Fruit fly (Drosophila melanogaster): ENCODE measurements around the gene CG12725.
A peak's percentile ranks its signal among the peaks of the same experiment; 100 is the strongest.

CG12725 gene

dm6 chrX:13391174-13392040, 11.3 kb downstream of the CG12725 start (continued):
- TF ChIP-seq gem (tag; optimal IDR thresholded peaks at IDR 0.05): peak; percentile 54
- TF ChIP-seq CG14441 (GFP tag; IDR thresholded peaks at IDR 0.05): no peak
- TF ChIP-seq Bgb (GFP tag; IDR thresholded peaks at IDR 0.05; ENCODE audit: partially characterized antibody): no peak
- TF ChIP-seq CG9215 (GFP tag; IDR thresholded peaks at IDR 0.05): peak; percentile 74
- peak; percentile 39 for TF ChIP-seq emc (GFP tag; optimal IDR thresholded peaks at IDR 0.05)
- no peak for TF ChIP-seq CG10431 (GFP tag; optimal IDR thresholded peaks at IDR 0.05)
- TF ChIP-seq salm (tag; optimal IDR thresholded peaks at IDR 0.05): no peak
- TF ChIP-seq Nf-YC (tag; optimal IDR thresholded peaks at IDR 0.05): no peak
- TF ChIP-seq luna (GFP tag; optimal IDR thresholded peaks at IDR 0.05): peak; percentile 37
- no peak for TF ChIP-seq MESR4 (GFP tag; optimal IDR thresholded peaks at IDR 0.05)
- no peak for TF ChIP-seq B-H2 (GFP tag; optimal IDR thresholded peaks at IDR 0.05)
- TF ChIP-seq CG7786 (GFP tag; optimal IDR thresholded peaks at IDR 0.05): peak; percentile 79
- TF ChIP-seq lbe (GFP tag; optimal IDR thresholded peaks at IDR 0.05): no peak
- TF ChIP-seq wek (GFP tag; optimal IDR thresholded peaks at IDR 0.05): no peak
- peak; percentile 59 for TF ChIP-seq CG16815 (GFP tag; optimal IDR thresholded peaks at IDR 0.05)
- no peak for TF ChIP-seq CG14667 (GFP tag; IDR thresholded peaks at IDR 0.05)
- TF ChIP-seq Atf-2 (GFP tag; optimal IDR thresholded peaks at IDR 0.05): no peak
- no peak for TF ChIP-seq CG14710 (tag; optimal IDR thresholded peaks at IDR 0.05)
- no peak for TF ChIP-seq prd (optimal IDR thresholded peaks at IDR 0.05)
- peak; percentile 46; the same call in 2 of the 3 replicates for TF ChIP-seq prd (GFP tag; IDR thresholded peaks at IDR 0.05)
- TF ChIP-seq CG13424 (tag; optimal IDR thresholded peaks at IDR 0.05): no peak
- peak; percentile 11 for TF ChIP-seq az2 (GFP tag; optimal IDR thresholded peaks at IDR 0.05)
- no peak for TF ChIP-seq CG42726 (GFP tag; IDR thresholded peaks at IDR 0.05; ENCODE audit: partially characterized antibody)
- no peak for TF ChIP-seq inv (GFP tag; IDR thresholded peaks at IDR 0.05; ENCODE audit: partially characterized antibody)
- no peak for TF ChIP-seq Dref (GFP tag; IDR thresholded peaks at IDR 0.05)
- TF ChIP-seq CG15514 (GFP tag; optimal IDR thresholded peaks at IDR 0.05): no peak
- TF ChIP-seq CG7357 (GFP tag; IDR thresholded peaks at IDR 0.05): no peak
- no peak for TF ChIP-seq Nf-YA (GFP tag; IDR thresholded peaks at IDR 0.05)
- TF ChIP-seq fd64A (GFP tag; optimal IDR thresholded peaks at IDR 0.05): no peak
- no peak for TF ChIP-seq gcm2 (GFP tag; optimal IDR thresholded peaks at IDR 0.05)
- TF ChIP-seq CG16863 (GFP tag; optimal IDR thresholded peaks at IDR 0.05): no peak
- TF ChIP-seq exex (tag; optimal IDR thresholded peaks at IDR 0.05): peak; percentile 3
- TF ChIP-seq Mes4 (GFP tag; optimal IDR thresholded peaks at IDR 0.05): no peak
- TF ChIP-seq cato (GFP tag; optimal IDR thresholded peaks at IDR 0.05; ENCODE audit: borderline replicate concordance): no peak
- TF ChIP-seq CG33557 (GFP tag; optimal IDR thresholded peaks at IDR 0.05): no peak
- TF ChIP-seq CG13287 (GFP tag; IDR thresholded peaks at IDR 0.05; ENCODE audit: partially characterized antibody): no peak
- no peak for TF ChIP-seq CG16813 (GFP tag; IDR thresholded peaks at IDR 0.05; ENCODE audit: partially characterized antibody)
- TF ChIP-seq CG10654 (GFP tag; optimal IDR thresholded peaks at IDR 0.05): no peak
- TF ChIP-seq Lhr (GFP tag; optimal IDR thresholded peaks at IDR 0.05): no peak
- no peak for TF ChIP-seq CG6683 (GFP tag; optimal IDR thresholded peaks at IDR 0.05)
- TF ChIP-seq CG15073 (GFP tag; optimal IDR thresholded peaks at IDR 0.05): no peak
- peak; percentile 61 for TF ChIP-seq CHES-1-like (GFP tag; optimal IDR thresholded peaks at IDR 0.05)
- 0 out of 3 replicates have a peak, but pooled peaks have one; percentile 13 for TF ChIP-seq CG11695 (GFP tag; IDR thresholded peaks at IDR 0.05)
- TF ChIP-seq CG11560 (tag; IDR thresholded peaks at IDR 0.05): peak; percentile 46; the same call in 1 of the 3 replicates
- TF ChIP-seq CG1233 (GFP tag; optimal IDR thresholded peaks at IDR 0.05): peak; percentile 35
- TF ChIP-seq ara (GFP tag; IDR thresholded peaks at IDR 0.05): no peak
- TF ChIP-seq peb (GFP tag; IDR thresholded peaks at IDR 0.05): no peak
- TF ChIP-seq fd102C (GFP tag; optimal IDR thresholded peaks at IDR 0.05): no peak
- TF ChIP-seq CG9609 (GFP tag; optimal IDR thresholded peaks at IDR 0.05): peak; percentile 68
